Worm (Caenorhabditis elegans) whole organism, young adult: ENCODE measurements around the gene T22F3.12.

Experiments used
- atf-7 ChIP-seq: sonication (generic microtip); optimal IDR thresholded peaks from 2 replicates; lab custom pipeline; 2017; ENCODE audit warnings: mild to moderate bottlenecking, missing genetic modification characterization, missing compliant biosample characterization
- egl-44 ChIP-seq: fragments of 200-800 bp; sonication (Bioruptor generic); IDR thresholded peaks from 2 replicates; pipeline ENCODE4 v1.3.6; 2022; ENCODE audit warnings: missing genetic modification reagents, missing genetic modification characterization, missing compliant biosample characterization
- hmg-20 ChIP-seq: fragments of 200-800 bp; sonication (Bioruptor generic); IDR thresholded peaks from 2 replicates; pipeline ENCODE4 v1.3.6; 2022; ENCODE audit warnings: missing genetic modification reagents, missing genetic modification characterization, missing compliant biosample characterization
- lin-35 ChIP-seq, 3 experiments: fragments of 150-350 bp in 2 of 3; sonication (generic microtip) in 1 of 3; optimal IDR thresholded peaks; 2 replicates each; lab custom pipeline; 2014 to 2018; ENCODE audit warnings: missing biosample characterization in 3 of 3, missing genetic modification characterization in 3 of 3, missing genetic modification reagents in 3 of 3
- nhr-80 ChIP-seq: sonication (generic microtip); optimal IDR thresholded peaks from 2 replicates; lab custom pipeline; 2016; ENCODE audit warnings: missing genetic modification characterization, missing compliant biosample characterization
- snpc-4 ChIP-seq, 5 experiments: fragments of 150-350 bp in 1 of 5; sonication (generic microtip) in 4 of 5; optimal IDR thresholded peaks; 2 replicates each; lab custom pipeline; 2014 to 2018; ENCODE audit warnings: missing genetic modification characterization in 5 of 5, missing biosample characterization in 3 of 5, antibody characterized with exemption in 2 of 5, mild to moderate bottlenecking in 2 of 5, missing compliant biosample characterization in 2 of 5, missing genotype in 2 of 5, moderate library complexity in 2 of 5, missing genetic modification reagents in 1 of 5
- unc-62 ChIP-seq: fragments of 150-350 bp; optimal IDR thresholded peaks from 2 replicates; lab custom pipeline; 2014; ENCODE audit warnings: missing biosample characterization, missing genetic modification reagents, missing genetic modification characterization

DNA sequence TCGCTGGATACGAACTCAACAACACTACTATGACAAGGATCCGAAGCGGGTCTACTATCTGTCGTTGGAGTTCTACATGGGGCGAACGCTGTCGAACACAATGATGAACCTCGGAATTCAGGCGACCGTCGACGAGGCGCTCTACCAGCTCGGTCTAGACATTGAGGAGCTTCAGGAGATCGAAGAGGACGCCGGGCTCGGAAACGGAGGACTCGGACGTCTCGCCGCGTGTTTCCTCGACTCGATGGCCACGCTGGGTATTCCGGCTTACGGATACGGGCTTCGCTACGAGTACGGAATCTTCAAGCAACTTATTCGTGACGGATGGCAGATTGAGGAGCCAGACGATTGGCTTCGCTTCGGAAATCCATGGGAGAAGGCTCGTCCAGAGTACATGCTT lies 10.4 kb downstream of the T22F3.12 start:
- TF ChIP-seq lin-35 (GFP tag; optimal IDR thresholded peaks at IDR 0.05; lab: Kevin White, UChicago) (no peak), atf-7 (no peak), nhr-80 (tag; lab: Kevin White, UChicago) (no peak), egl-44 (no peak), unc-62 (GFP tag; lab: Kevin White, UChicago) (no peak), hmg-20 (GFP tag; lab: Robert Waterston, UW) (no peak), snpc-4 (GFP tag; optimal IDR thresholded peaks at IDR 0.05; lab: Kevin White, UChicago) (no peak), snpc-4 (tag; optimal IDR thresholded peaks at IDR 0.05; lab: Kevin White, UChicago) (no peak)
